Worm (Caenorhabditis elegans): Measurements from ENCODE around the gene clec-72.

ce11 chrIV:3962584-3962983 lies 18.0 kb downstream of the clec-72 start, which contains the start of gene Y46C8AM.1:
- TF ChIP-seq athp-1 (tag; optimal IDR thresholded peaks at IDR 0.05) (no peak), ccch-3 (GFP tag; optimal IDR thresholded peaks at IDR 0.05) (no peak), mes-4 (tag; optimal IDR thresholded peaks at IDR 0.05) (no peak), him-1 (tag; optimal IDR thresholded peaks at IDR 0.05) (no peak)
